Worm (Caenorhabditis elegans) whole organism, midembryonic: ENCODE data around the gene T10F2.5.

Experiments
- flt-1 ChIP-seq: fragments of 200-800 bp; sonication (Bioruptor generic); IDR thresholded peaks from 2 replicates; pipeline ENCODE4 v1.3.6; 2022; ENCODE audit warnings: missing genetic modification characterization, missing compliant biosample characterization
- ztf-29 ChIP-seq: fragments of 200-800 bp; sonication (Bioruptor generic); IDR thresholded peaks from 2 replicates; pipeline ENCODE4 v1.3.6; 2022; ENCODE audit warnings: missing genetic modification reagents, missing genetic modification characterization, missing compliant biosample characterization

DNA sequence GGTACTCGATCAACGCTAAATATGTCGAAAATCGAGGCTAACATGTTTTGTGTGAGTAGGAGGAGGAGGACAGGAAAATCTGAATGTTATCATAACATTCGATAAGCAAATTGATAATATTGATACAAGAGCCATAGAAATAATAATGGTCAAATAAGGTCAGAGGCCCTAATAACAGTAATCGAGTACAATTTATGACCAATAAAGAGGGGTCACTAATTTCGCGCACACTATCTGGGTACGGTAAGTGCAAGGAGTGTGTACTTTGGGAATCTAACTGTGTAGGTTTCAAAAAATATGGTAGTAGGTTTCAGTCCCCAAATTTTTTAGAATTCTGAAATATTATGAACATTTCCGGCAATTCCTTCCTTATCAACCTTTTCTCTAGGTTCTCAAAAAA is 15.9 kb downstream of the T10F2.5 start:
- TF ChIP-seq flt-1 (GFP tag; lab: Robert Waterston, UW) (no peak), ztf-29 (GFP tag; lab: Robert Waterston, UW) (no peak)
